Worm (Caenorhabditis elegans) whole organism, early embryonic: Measurements from ENCODE around the gene C16B8.4.

ENCODE experiments used
- B0310.2 ChIP-seq: sonication (generic microtip); optimal IDR thresholded peaks from 2 replicates; lab custom pipeline; 2016; ENCODE audit warnings: mild to moderate bottlenecking, missing genetic modification characterization, missing compliant biosample characterization
- F13C5.2 ChIP-seq: sonication (generic microtip); optimal IDR thresholded peaks from 2 replicates; lab custom pipeline; 2017; ENCODE audit warnings: mild to moderate bottlenecking, missing genetic modification characterization, inconsistent platforms, missing compliant biosample characterization
- ama-1 ChIP-seq: fragments of 150-350 bp; optimal IDR thresholded peaks from 2 replicates; lab custom pipeline; 2014
- ceh-36 ChIP-seq: sonication (generic microtip); optimal IDR thresholded peaks from 2 replicates; lab custom pipeline; 2016; ENCODE audit warnings: missing genetic modification characterization, inconsistent platforms, missing compliant biosample characterization
- ets-7 ChIP-seq: sonication (generic microtip); optimal IDR thresholded peaks from 2 replicates; lab custom pipeline; 2016; ENCODE audit warnings: missing genotype, missing genetic modification characterization, missing compliant biosample characterization
- flt-1 ChIP-seq: fragments of 200-800 bp; sonication (Bioruptor generic); IDR thresholded peaks from 2 replicates; pipeline ENCODE4 v1.3.6; 2022; ENCODE audit warnings: missing genetic modification characterization, missing compliant biosample characterization
- hmg-4 ChIP-seq: fragments of 200-800 bp; sonication (Bioruptor generic); optimal IDR thresholded peaks from 2 replicates; lab custom pipeline; 2018; ENCODE audit warnings: mild to moderate bottlenecking, missing genetic modification characterization, missing compliant biosample characterization
- scrt-1 ChIP-seq: fragments of 200-800 bp; sonication (Bioruptor generic); IDR thresholded peaks from 2 replicates; pipeline ENCODE4 v1.3.6; 2022; ENCODE audit warnings: missing genetic modification characterization, missing compliant biosample characterization
- tbx-37 ChIP-seq: fragments of 200-800 bp; sonication (Bioruptor generic); conservative IDR thresholded peaks from 2 replicates; pipeline ENCODE4 v1.3.6; 2022; ENCODE audit warnings: missing genetic modification reagents, missing genetic modification characterization, missing compliant biosample characterization
- tra-4 ChIP-seq: sonication (generic microtip); optimal IDR thresholded peaks from 2 replicates; lab custom pipeline; 2017; ENCODE audit warnings: missing genetic modification characterization, missing compliant biosample characterization

- no peak for TF ChIP-seq F13C5.2 (tag; lab: Kevin White, UChicago)
- no peak for TF ChIP-seq tbx-37
- TF ChIP-seq ama-1 = no peak
- no peak for TF ChIP-seq ets-7 (tag; lab: Kevin White, UChicago)
- no peak for TF ChIP-seq hmg-4
- no peak for TF ChIP-seq flt-1
- TF ChIP-seq ceh-36 (tag; lab: Kevin White, UChicago) = no peak
- no peak for TF ChIP-seq tra-4 (tag; lab: Kevin White, UChicago)
- no peak for TF ChIP-seq B0310.2
- no peak for TF ChIP-seq scrt-1
Measured at ce11 chrX:4018566-4019182, 45.2 kb upstream of the C16B8.4 start.
